Fruit fly (Drosophila melanogaster): ENCODE measurements around the gene CG8664.
A peak's percentile ranks its signal among the peaks of the same experiment; 100 is the strongest.

The CG8664 gene

dm6 chrX:17297070-17297689 is 14.7 kb upstream of the CG8664 start (continued):
- TF ChIP-seq croc (GFP tag; conservative IDR thresholded peaks at IDR 0.05) (peak; percentile 39; the same call in 1 of the 3 replicates), CG4404 (GFP tag; IDR thresholded peaks at IDR 0.05) (peak; percentile 9; the same call in 1 of the 2 replicates), Hmr (GFP tag; optimal IDR thresholded peaks at IDR 0.05) (peak; percentile 1), seq (GFP tag; IDR thresholded peaks at IDR 0.05) (no peak), gce (GFP tag; IDR thresholded peaks at IDR 0.05) (0 out of 3 replicates have a peak, but pooled peaks have one; percentile 36), gem (tag; optimal IDR thresholded peaks at IDR 0.05) (peak; percentile 61), ara (GFP tag; IDR thresholded peaks at IDR 0.05) (0 out of 2 replicates have a peak, but pooled peaks have one; percentile 45), Sox100B (GFP tag; optimal IDR thresholded peaks at IDR 0.05) (peak; percentile 37), ATbp (GFP tag; optimal IDR thresholded peaks at IDR 0.05) (peak; percentile 60), pita (GFP tag; optimal IDR thresholded peaks at IDR 0.05) (no peak), stc (GFP tag; IDR thresholded peaks at IDR 0.05) (peak; percentile 11; the same call in 1 of the 2 replicates), dmrt99B (tag; optimal IDR thresholded peaks at IDR 0.05) (peak; percentile 60), ranshi (GFP tag; IDR thresholded peaks at IDR 0.05) (0 out of 2 replicates have a peak, but pooled peaks have one; percentile 19), CG12236 (GFP tag; optimal IDR thresholded peaks at IDR 0.05) (peak; percentile 2), CG1529 (GFP tag; optimal IDR thresholded peaks at IDR 0.05) (peak; percentile 51), CG11504 (tag; optimal IDR thresholded peaks at IDR 0.05) (peak; percentile 48), en (GFP tag; optimal IDR thresholded peaks at IDR 0.05) (peak; percentile 32), tio (GFP tag; optimal IDR thresholded peaks at IDR 0.05) (peak; percentile 10), CG9437 (GFP tag; optimal IDR thresholded peaks at IDR 0.05) (peak; percentile 27), bowl (GFP tag; IDR thresholded peaks at IDR 0.05) (no peak), unpg (GFP tag; optimal IDR thresholded peaks at IDR 0.05) (peak; percentile 42), fd96Cb (tag; optimal IDR thresholded peaks at IDR 0.05) (peak; percentile 49), Abd-B (GFP tag; optimal IDR thresholded peaks at IDR 0.05) (peak; percentile 10), CG2199 (GFP tag; IDR thresholded peaks at IDR 0.05) (no peak), Hsf (GFP tag; optimal IDR thresholded peaks at IDR 0.05) (peak; percentile 10), Ssrp (tag; optimal IDR thresholded peaks at IDR 0.05) (peak; percentile 41), CG6272 (GFP tag; IDR thresholded peaks at IDR 0.05) (no peak), Drgx (GFP tag; IDR thresholded peaks at IDR 0.05) (peak; percentile 72), pan (optimal IDR thresholded peaks at IDR 0.05) (no peak), pan (GFP tag; optimal IDR thresholded peaks at IDR 0.05 in 1 of 2, IDR thresholded peaks at IDR 0.05 in 1 of 2) (peak in 1 of 2 experiments; percentile 12), pho (GFP tag; optimal IDR thresholded peaks at IDR 0.05) (no peak), Max (GFP tag; optimal IDR thresholded peaks at IDR 0.05) (peak; percentile 0), CG10366 (GFP tag; IDR thresholded peaks at IDR 0.05) (peak; percentile 17; the same call in 1 of the 2 replicates), tgo (GFP tag; IDR thresholded peaks at IDR 0.05) (peak; percentile 27; the same call in 1 of the 3 replicates), Chrac-16 (GFP tag; optimal IDR thresholded peaks at IDR 0.05) (peak; percentile 15), lab (GFP tag; optimal IDR thresholded peaks at IDR 0.05) (peak; percentile 17), Deaf1 (tag; optimal IDR thresholded peaks at IDR 0.05) (no peak), CG10979 (tag; optimal IDR thresholded peaks at IDR 0.05) (peak; percentile 55), CG17359 (tag; optimal IDR thresholded peaks at IDR 0.05) (peak; percentile 18), NK7.1 (GFP tag; optimal IDR thresholded peaks at IDR 0.05) (no peak), zfh1 (GFP tag; IDR thresholded peaks at IDR 0.05) (peak; percentile 17; the same call in 1 of the 3 replicates), hbn (GFP tag; IDR thresholded peaks at IDR 0.05; ENCODE audit: partially characterized antibody) (no peak), Ets97D (GFP tag; optimal IDR thresholded peaks at IDR 0.05) (no peak), sisA (GFP tag; IDR thresholded peaks at IDR 0.05) (peak; percentile 44; the same call in 1 of the 2 replicates), Ptx1 (GFP tag; IDR thresholded peaks at IDR 0.05) (peak; percentile 43; the same call in 1 of the 2 replicates), CG12071 (GFP tag; optimal IDR thresholded peaks at IDR 0.05) (no peak), vvl (GFP tag; IDR thresholded peaks at IDR 0.05) (0 out of 2 replicates have a peak, but pooled peaks have one; percentile 45), Awh (GFP tag; IDR thresholded peaks at IDR 0.05) (peak; percentile 59; the same call in 1 of the 2 replicates), ttk (GFP tag; IDR thresholded peaks at IDR 0.05) (peak; percentile 30; the same call in 1 of the 2 replicates), Fer3 (tag; optimal IDR thresholded peaks at IDR 0.05) (peak; percentile 15)
